Worm (Caenorhabditis elegans) whole organism, young adult: ENCODE results near the gene snet-1.

Experiments used
- B0336.3 ChIP-seq: fragments of 200-800 bp; sonication (Bioruptor generic); IDR thresholded peaks from 2 replicates; pipeline ENCODE4 v1.3.6; 2022; ENCODE audit warnings: missing genetic modification characterization, missing compliant biosample characterization
- F22D6.2 ChIP-seq: sonication (generic microtip); optimal IDR thresholded peaks from 2 replicates; lab custom pipeline; 2016; ENCODE audit warnings: mild to moderate bottlenecking, missing genetic modification characterization, missing compliant biosample characterization
- F23B12.7 ChIP-seq: sonication (generic microtip); optimal IDR thresholded peaks from 2 replicates; lab custom pipeline; 2017; ENCODE audit warnings: missing genetic modification characterization, mild to moderate bottlenecking, missing compliant biosample characterization, antibody characterized with exemption, moderate library complexity; ENCODE audit not compliant: insufficient read depth
- F49E8.2 ChIP-seq: sonication (generic microtip); optimal IDR thresholded peaks from 3 replicates; lab custom pipeline; 2017; ENCODE audit warnings: missing genetic modification characterization, mild to moderate bottlenecking, missing compliant biosample characterization, antibody characterized with exemption, moderate library complexity; ENCODE audit not compliant: insufficient read depth
- F57C9.4 ChIP-seq: sonication (generic microtip); optimal IDR thresholded peaks from 2 replicates; lab custom pipeline; 2017; ENCODE audit warnings: mild to moderate bottlenecking, missing genetic modification characterization, missing compliant biosample characterization
- Y53F4B.3 ChIP-seq: fragments of 200-800 bp; sonication (Bioruptor generic); IDR thresholded peaks from 2 replicates; pipeline ENCODE4 v1.3.6; 2022; ENCODE audit warnings: missing genetic modification reagents, missing genetic modification characterization, missing compliant biosample characterization
- Y56A3A.18 ChIP-seq: fragments of 200-800 bp; sonication (Bioruptor generic); IDR thresholded peaks from 2 replicates; pipeline ENCODE4 v1.3.6; 2022; ENCODE audit warnings: missing genetic modification reagents, missing genetic modification characterization, missing compliant biosample characterization
- ama-1 ChIP-seq, 3 experiments: fragments of 150-350 bp in 1 of 3; sonication (generic microtip) in 2 of 3; optimal IDR thresholded peaks; 2 replicates each; lab custom pipeline; 2014 to 2018; ENCODE audit warnings: missing biosample characterization in 2 of 3, missing genetic modification characterization in 2 of 3, missing genetic modification reagents in 2 of 3
- aptf-2 ChIP-seq: fragments of 200-800 bp; sonication (Bioruptor generic); conservative IDR thresholded peaks from 2 replicates; pipeline ENCODE4 v1.3.6; 2022; ENCODE audit warnings: missing genetic modification reagents, missing genetic modification characterization, missing compliant biosample characterization
- aptf-3 ChIP-seq: fragments of 200-800 bp; sonication (Bioruptor generic); IDR thresholded peaks from 2 replicates; pipeline ENCODE4 v1.3.6; 2022; ENCODE audit warnings: missing genetic modification characterization, missing compliant biosample characterization
- athp-1 ChIP-seq: sonication (generic microtip); optimal IDR thresholded peaks from 2 replicates; lab custom pipeline; 2017; ENCODE audit warnings: mild to moderate bottlenecking, missing genetic modification characterization, missing compliant biosample characterization
- attf-3 ChIP-seq: fragments of 200-800 bp; sonication (Bioruptor generic); conservative IDR thresholded peaks from 2 replicates; pipeline ENCODE4 v1.3.6; 2022; ENCODE audit warnings: missing genetic modification reagents, missing genetic modification characterization, missing compliant biosample characterization
- bed-2 ChIP-seq: fragments of 200-800 bp; sonication (Bioruptor generic); IDR thresholded peaks from 2 replicates; pipeline ENCODE4 v1.3.6; 2022; ENCODE audit warnings: missing genetic modification reagents, missing genetic modification characterization, missing compliant biosample characterization
- cebp-1 ChIP-seq, 2 experiments: fragments of 200-800 bp in 1 of 2; sonication (Bioruptor generic) in 1 of 2; sonication (generic microtip) in 1 of 2; IDR thresholded peaks in 1 of 2; optimal IDR thresholded peaks in 1 of 2; 2 replicates each; pipeline versions ENCODE4 v1.3.6 to Lab custom; 2017 to 2022; ENCODE audit warnings: missing compliant biosample characterization in 2 of 2, missing genetic modification characterization in 2 of 2, mild to moderate bottlenecking in 1 of 2, missing genetic modification reagents in 1 of 2, moderate library complexity in 1 of 2
- ceh-27 ChIP-seq: fragments of 200-800 bp; sonication (Bioruptor generic); optimal IDR thresholded peaks from 2 replicates; lab custom pipeline; 2018; ENCODE audit warnings: mild to moderate bottlenecking, missing genetic modification characterization, moderate library complexity, missing compliant biosample characterization
- chd-7 ChIP-seq: sonication (generic microtip); optimal IDR thresholded peaks from 2 replicates; lab custom pipeline; 2016; ENCODE audit warnings: mild to moderate bottlenecking, missing genetic modification characterization, moderate library complexity, missing compliant biosample characterization
- die-1 ChIP-seq: sonication (generic microtip); optimal IDR thresholded peaks from 2 replicates; lab custom pipeline; 2016; ENCODE audit warnings: missing genotype, mild to moderate bottlenecking, missing genetic modification characterization, missing compliant biosample characterization
- egl-18 ChIP-seq: fragments of 200-800 bp; sonication (Bioruptor generic); IDR thresholded peaks from 2 replicates; pipeline ENCODE4 v1.3.6; 2022; ENCODE audit warnings: missing genetic modification reagents, missing genetic modification characterization, missing compliant biosample characterization
- egl-44 ChIP-seq: fragments of 200-800 bp; sonication (Bioruptor generic); IDR thresholded peaks from 2 replicates; pipeline ENCODE4 v1.3.6; 2022; ENCODE audit warnings: missing genetic modification reagents, missing genetic modification characterization, missing compliant biosample characterization
- lin-40 ChIP-seq: sonication (generic microtip); optimal IDR thresholded peaks from 2 replicates; lab custom pipeline; 2016; ENCODE audit warnings: missing genetic modification characterization, mild to moderate bottlenecking, missing compliant biosample characterization, missing genotype, missing genetic modification reagents
- madf-3 ChIP-seq: fragments of 200-800 bp; sonication (Bioruptor generic); IDR thresholded peaks from 2 replicates; pipeline ENCODE4 v1.3.6; 2022; ENCODE audit warnings: missing genetic modification reagents, missing genetic modification characterization, missing compliant biosample characterization
- madf-6 ChIP-seq: fragments of 200-800 bp; sonication (Bioruptor generic); IDR thresholded peaks from 2 replicates; pipeline ENCODE4 v1.3.6; 2022; ENCODE audit warnings: missing genetic modification reagents, missing genetic modification characterization, missing compliant biosample characterization
- mcd-1 ChIP-seq: fragments of 200-800 bp; sonication (Bioruptor generic); IDR thresholded peaks from 2 replicates; pipeline ENCODE4 v1.3.6; 2022; ENCODE audit warnings: missing genetic modification reagents, missing genetic modification characterization, missing compliant biosample characterization
- mel-28 ChIP-seq: sonication (generic microtip); optimal IDR thresholded peaks from 2 replicates; lab custom pipeline; 2016; ENCODE audit warnings: borderline replicate concordance, mild to moderate bottlenecking, missing genetic modification characterization, missing compliant biosample characterization
- nfya-1 ChIP-seq: sonication (generic microtip); optimal IDR thresholded peaks from 2 replicates; lab custom pipeline; 2017; ENCODE audit warnings: antibody characterized with exemption, missing compliant biosample characterization, missing genetic modification characterization, borderline replicate concordance; ENCODE audit not compliant: insufficient read depth
- nhr-179 ChIP-seq: sonication (generic microtip); optimal IDR thresholded peaks from 2 replicates; lab custom pipeline; 2016; ENCODE audit warnings: mild to moderate bottlenecking, missing genetic modification characterization, missing compliant biosample characterization
- nhr-27 ChIP-seq: fragments of 200-800 bp; sonication (Bioruptor generic); optimal IDR thresholded peaks from 2 replicates; lab custom pipeline; 2018; ENCODE audit warnings: mild to moderate bottlenecking, missing genetic modification characterization, moderate library complexity, missing compliant biosample characterization
- pbrm-1 ChIP-seq: fragments of 200-800 bp; sonication (Bioruptor generic); IDR thresholded peaks from 2 replicates; pipeline ENCODE4 v1.3.6; 2022; ENCODE audit warnings: missing genetic modification reagents, missing genetic modification characterization, missing compliant biosample characterization
- rcor-1 ChIP-seq: fragments of 200-800 bp; sonication (Bioruptor generic); IDR thresholded peaks from 2 replicates; pipeline ENCODE4 v1.3.6; 2022; ENCODE audit warnings: missing genetic modification reagents, missing genetic modification characterization, missing compliant biosample characterization
- rec-8 ChIP-seq, 2 experiments: sonication (generic microtip); optimal IDR thresholded peaks; 2 replicates each; lab custom pipeline; 2016; ENCODE audit warnings: mild to moderate bottlenecking in 2 of 2, missing genetic modification characterization in 2 of 2, missing genetic modification reagents in 2 of 2, missing genotype in 2 of 2, missing biosample characterization in 1 of 2, missing compliant biosample characterization in 1 of 2, moderate library complexity in 1 of 2
- somi-1 ChIP-seq: fragments of 200-800 bp; sonication (Bioruptor generic); optimal IDR thresholded peaks from 2 replicates; lab custom pipeline; 2018; ENCODE audit warnings: mild to moderate bottlenecking, missing genetic modification characterization, missing compliant biosample characterization
- sptf-2 ChIP-seq: fragments of 200-800 bp; sonication (Bioruptor generic); optimal IDR thresholded peaks from 2 replicates; lab custom pipeline; 2018; ENCODE audit warnings: mild to moderate bottlenecking, missing genetic modification characterization, missing compliant biosample characterization
- tbx-9 ChIP-seq: sonication (generic microtip); optimal IDR thresholded peaks from 2 replicates; lab custom pipeline; 2016; ENCODE audit warnings: borderline replicate concordance, missing genetic modification characterization, inconsistent platforms, missing compliant biosample characterization

The snet-1 gene

DNA sequence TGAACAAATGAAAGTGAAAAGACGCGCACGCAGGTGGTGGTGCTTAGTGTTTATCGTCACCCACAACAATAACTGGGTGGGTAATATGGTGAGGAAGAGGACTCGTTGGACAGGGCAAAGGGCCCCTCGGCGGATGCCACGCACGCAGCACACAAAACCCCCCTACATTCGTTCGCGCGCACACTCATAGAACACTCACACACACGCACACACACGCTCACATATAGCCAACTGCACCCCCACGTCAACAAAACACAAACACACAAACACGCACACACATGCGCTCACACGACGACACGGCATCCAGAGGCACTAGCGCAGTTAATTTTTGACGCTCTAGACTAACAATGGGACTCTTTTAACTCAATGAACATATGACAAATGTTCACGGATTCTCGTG lies 25.4 kb upstream of the snet-1 start (continued):
- TF ChIP-seq rcor-1 (GFP tag; lab: Robert Waterston, UW) = no peak
- TF ChIP-seq attf-3 (GFP tag; lab: Robert Waterston, UW) = no peak
- no peak for TF ChIP-seq lin-40 (tag; lab: Kevin White, UChicago)
- TF ChIP-seq madf-6 (GFP tag; lab: Robert Waterston, UW) = 0 out of 2 replicates have a peak, but pooled peaks have one; percentile 26
- TF ChIP-seq tbx-9 (tag; lab: Kevin White, UChicago) = no peak
- TF ChIP-seq F49E8.2 = no peak
- TF ChIP-seq aptf-2 = 0 out of 2 replicates have a peak, but pooled peaks have one; percentile 52
- TF ChIP-seq nfya-1 (tag; lab: Kevin White, UChicago) = no peak
- TF ChIP-seq die-1 (tag; lab: Kevin White, UChicago) = peak; percentile 26
- peak; percentile 5 for TF ChIP-seq somi-1 (GFP tag; lab: Kevin White, UChicago)
- peak; percentile 15 for TF ChIP-seq athp-1 (tag; lab: Kevin White, UChicago)
- TF ChIP-seq egl-44 = 0 out of 2 replicates have a peak, but pooled peaks have one; percentile 24
- TF ChIP-seq chd-7 (tag; lab: Kevin White, UChicago) = peak; percentile 77

DNA sequence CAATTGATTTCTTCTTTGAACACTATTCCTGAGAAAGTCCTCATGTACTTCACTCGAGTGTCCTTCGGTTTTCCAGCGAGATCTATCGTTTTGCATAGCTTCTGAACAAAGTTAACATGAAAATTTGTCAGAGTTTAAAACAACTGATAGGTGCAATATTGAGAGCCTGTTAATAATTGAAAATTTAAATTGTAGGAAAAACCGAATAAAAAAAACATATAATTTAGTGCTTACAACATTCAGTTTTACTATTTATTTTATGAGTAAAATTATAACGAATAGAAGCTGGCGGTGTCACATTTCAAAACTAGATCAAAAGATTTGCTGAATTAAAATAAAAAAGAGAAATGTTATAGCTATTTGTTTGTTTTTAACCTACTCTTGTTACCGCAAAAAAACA lies 24.4 kb upstream of the snet-1 start, which contains the start of gene C02F12.8:
Gene C02F12.8 (minus strand): TSS at position 101 of the 400 bp plus-strand sequence.
- TF ChIP-seq bed-2 (no peak), pbrm-1 (no peak)
- TF ChIP-seq, all 124 proteins: peak for 0

ce11 chrX:3689802-3690201 lies 21.1 kb upstream of the snet-1 start:
- TF ChIP-seq rec-8 (tag; optimal IDR thresholded peaks at IDR 0.05; lab: Kevin White, UChicago) (no peak), F22D6.2 (tag; lab: Kevin White, UChicago) (no peak), Y53F4B.3 (GFP tag; lab: Robert Waterston, UW) (no peak), F23B12.7 (tag; lab: Kevin White, UChicago) (no peak), mel-28 (tag; lab: Kevin White, UChicago) (no peak), ceh-27 (GFP tag; lab: Kevin White, UChicago) (no peak), ama-1 (optimal IDR thresholded peaks at IDR 0.05; lab: Kevin White, UChicago) (no peak), ama-1 (GFP tag; optimal IDR thresholded peaks at IDR 0.05; lab: Kevin White, UChicago) (no peak), nhr-179 (tag; lab: Kevin White, UChicago) (no peak), nhr-27 (tag; lab: Kevin White, UChicago) (no peak), Y56A3A.18 (GFP tag; lab: Robert Waterston, UW) (no peak), B0336.3 (no peak), madf-3 (GFP tag; lab: Robert Waterston, UW) (no peak), cebp-1 (GFP tag; IDR thresholded peaks at IDR 0.05; lab: Robert Waterston, UW) (no peak), cebp-1 (tag; optimal IDR thresholded peaks at IDR 0.05; lab: Kevin White, UChicago) (no peak), mcd-1 (GFP tag; lab: Robert Waterston, UW) (no peak)
- TF ChIP-seq, all 124 proteins: peak for 0

DNA sequence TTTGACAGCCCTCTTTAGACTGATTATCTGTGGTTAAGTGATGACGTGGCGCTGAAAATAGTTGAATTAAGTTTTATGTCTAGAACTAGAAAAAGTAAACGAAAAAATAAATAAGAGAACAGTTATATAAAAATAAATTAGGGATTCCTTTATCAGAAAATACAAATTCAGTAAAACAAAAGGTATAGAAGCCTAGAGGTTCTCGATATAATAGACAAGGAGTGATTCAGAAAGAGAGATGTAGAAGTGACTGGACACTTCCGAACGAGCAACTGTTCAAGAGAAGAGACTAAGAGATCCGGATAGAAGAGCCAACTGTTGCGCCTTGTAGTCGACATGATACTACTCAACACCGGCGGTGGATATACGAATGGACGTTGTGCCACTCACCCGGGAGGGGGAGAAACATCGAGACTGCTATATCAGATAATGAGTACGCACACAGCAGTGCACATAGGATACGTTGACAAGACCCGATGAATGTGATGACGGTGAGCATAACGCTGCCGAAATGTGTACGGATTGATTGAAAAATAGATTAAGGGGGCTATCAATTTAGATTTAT lies 20.5 kb upstream of the snet-1 start, which contains the start of gene tag-278:
Gene tag-278 (minus strand): TSS at position 51 of the 565 bp plus-strand sequence.
- no peak for TF ChIP-seq aptf-3 (GFP tag; lab: Robert Waterston, UW)
- TF ChIP-seq sptf-2 (GFP tag; lab: Kevin White, UChicago) = no peak
- no peak for TF ChIP-seq Y56A3A.18 (GFP tag; lab: Robert Waterston, UW)
- no peak for TF ChIP-seq F57C9.4 (tag; lab: Kevin White, UChicago)
- TF ChIP-seq egl-18 (GFP tag; lab: Robert Waterston, UW) = no peak
